Fruit fly (Drosophila melanogaster) whole organism: ENCODE results near the gene RpL3.

Source experiments
- CG8478 ChIP-seq: fragments of >200 bp; optimal IDR thresholded peaks from 2 replicates; lab custom pipeline; 2018; ENCODE audit warnings: inconsistent platforms
- EcR ChIP-seq, 2 experiments: fragments of >200 bp; optimal IDR thresholded peaks; 2 replicates each; lab custom pipeline; 2017; ENCODE audit warnings: missing biosample characterization in 2 of 2, missing genetic modification characterization in 2 of 2, missing genetic modification reagents in 2 of 2
- pan ChIP-seq: fragments of >200 bp; optimal IDR thresholded peaks from 2 replicates; lab custom pipeline; 2017
- psq ChIP-seq: fragments of >200 bp; optimal IDR thresholded peaks from 2 replicates; lab custom pipeline; 2017

DNA sequence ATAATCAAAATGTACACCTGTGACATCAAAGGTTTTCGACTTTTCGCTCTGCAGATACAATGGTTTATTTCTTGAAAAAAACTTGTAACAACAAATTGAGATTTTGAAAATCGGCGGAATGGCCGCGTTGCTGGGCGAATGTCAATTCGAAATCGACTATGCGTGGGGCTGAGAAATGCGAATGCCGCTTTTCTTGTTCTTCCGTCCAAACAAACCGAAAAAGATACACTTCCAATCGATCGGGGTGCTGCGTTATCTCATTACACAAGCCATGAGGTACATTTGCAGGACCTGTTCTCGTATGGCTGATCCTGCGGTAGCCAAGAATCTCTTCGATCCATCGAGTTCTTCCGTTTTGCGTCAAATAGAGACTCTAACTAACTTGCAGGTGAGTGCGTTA is 15.9 kb downstream of the RpL3 start, which contains the start of gene CG31388:
- TF ChIP-seq pan = no peak
- TF ChIP-seq EcR (GFP tag; optimal IDR thresholded peaks at IDR 0.05; lab: Kevin White, UChicago) = no peak
- no peak for TF ChIP-seq psq (lab: Kevin White, UChicago)
- TF ChIP-seq CG8478 (lab: Kevin White, UChicago) = no peak
